Worm (Caenorhabditis elegans) whole organism, L1 larva: ENCODE measurements around the gene F32A11.1.

ENCODE experiments used
- C16A3.4 ChIP-seq: fragments of 150-350 bp; optimal IDR thresholded peaks from 2 replicates; lab custom pipeline; 2014; ENCODE audit warnings: missing biosample characterization, missing genetic modification characterization
- alr-1 ChIP-seq: fragments of 200-800 bp; sonication (Bioruptor generic); optimal IDR thresholded peaks from 2 replicates; lab custom pipeline; 2018; ENCODE audit warnings: borderline replicate concordance, mild to moderate bottlenecking, missing genetic modification characterization, missing compliant biosample characterization
- aly-2 ChIP-seq: fragments of 150-350 bp; optimal IDR thresholded peaks from 2 replicates; lab custom pipeline; 2014; ENCODE audit warnings: missing biosample characterization, missing genetic modification characterization
- blmp-1 ChIP-seq: fragments of 150-350 bp; optimal IDR thresholded peaks from 2 replicates; lab custom pipeline; 2014; ENCODE audit warnings: missing biosample characterization, missing genetic modification characterization
- dpl-1 ChIP-seq, 3 experiments: fragments of 150-350 bp in 2 of 3; sonication (generic microtip) in 1 of 3; optimal IDR thresholded peaks; 2 replicates each; lab custom pipeline; 2014 to 2017; ENCODE audit warnings: missing biosample characterization in 3 of 3, missing genetic modification characterization in 3 of 3, missing genetic modification reagents in 3 of 3
- efl-1 ChIP-seq, 4 experiments: fragments of 150-350 bp; optimal IDR thresholded peaks in 3 of 4; peaks in 1 of 4; 1 replicate in 1 of 4; 2 replicates in 3 of 4; lab custom pipeline; 2014; ENCODE audit warnings: missing biosample characterization in 2 of 4, missing genetic modification characterization in 2 of 4, missing genetic modification reagents in 2 of 4
- egl-27 ChIP-seq, 2 experiments: fragments of 150-350 bp in 1 of 2; sonication (generic microtip); optimal IDR thresholded peaks; 3 replicates each; lab custom pipeline; 2017 to 2018; ENCODE audit warnings: missing biosample characterization in 2 of 2, missing genetic modification characterization in 2 of 2, missing genetic modification reagents in 2 of 2
- elt-3 ChIP-seq, 6 experiments: fragments of 150-350 bp in 1 of 6; sonication (generic microtip); optimal IDR thresholded peaks; 2 replicates each; lab custom pipeline; 2017 to 2018; ENCODE audit warnings: missing biosample characterization in 6 of 6, missing genetic modification characterization in 6 of 6, inconsistent platforms in 1 of 6
- grh-1 ChIP-seq: fragments of 200-800 bp; sonication (Bioruptor generic); IDR thresholded peaks from 2 replicates; pipeline ENCODE4 v1.3.6; 2022; ENCODE audit warnings: missing genetic modification reagents, missing genetic modification characterization, missing compliant biosample characterization
- hlh-17 ChIP-seq: fragments of 200-800 bp; sonication (Bioruptor generic); optimal IDR thresholded peaks from 2 replicates; lab custom pipeline; 2018; ENCODE audit warnings: missing genetic modification characterization, mild to moderate bottlenecking, missing compliant biosample characterization, moderate library complexity, borderline replicate concordance
- irx-1 ChIP-seq: sonication (generic microtip); optimal IDR thresholded peaks from 2 replicates; lab custom pipeline; 2016; ENCODE audit warnings: missing genetic modification characterization, missing compliant biosample characterization
- isw-1 ChIP-seq: fragments of 200-800 bp; sonication (Bioruptor generic); IDR thresholded peaks from 2 replicates; pipeline ENCODE4 v1.3.6; 2022; ENCODE audit warnings: missing genetic modification characterization, missing compliant biosample characterization
- jun-1 ChIP-seq: fragments of 150-350 bp; optimal IDR thresholded peaks from 2 replicates; lab custom pipeline; 2014; ENCODE audit warnings: missing biosample characterization, missing genetic modification reagents, missing genetic modification characterization
- lsy-2 ChIP-seq, 2 experiments: fragments of 150-350 bp; optimal IDR thresholded peaks; 2 replicates each; lab custom pipeline; 2014; ENCODE audit warnings: missing biosample characterization in 2 of 2, missing genetic modification characterization in 2 of 2
- mdl-1 ChIP-seq, 2 experiments: fragments of 150-350 bp; optimal IDR thresholded peaks; 2 replicates each; lab custom pipeline; 2014 to 2017; ENCODE audit warnings: missing biosample characterization in 2 of 2, missing genetic modification characterization in 2 of 2, inconsistent platforms in 1 of 2
- mef-2 ChIP-seq: fragments of 150-350 bp; optimal IDR thresholded peaks from 2 replicates; lab custom pipeline; 2014; ENCODE audit warnings: missing biosample characterization, missing genetic modification characterization
- nhr-19 ChIP-seq: fragments of 200-800 bp; sonication (Bioruptor generic); conservative IDR thresholded peaks from 2 replicates; pipeline ENCODE4 v1.3.6; 2022; ENCODE audit warnings: missing genetic modification characterization, missing compliant biosample characterization
- nhr-20 ChIP-seq: sonication (generic microtip); optimal IDR thresholded peaks from 2 replicates; lab custom pipeline; 2016; ENCODE audit warnings: mild to moderate bottlenecking, missing genetic modification characterization, missing compliant biosample characterization
- nhr-28 ChIP-seq: fragments of 150-350 bp; optimal IDR thresholded peaks from 2 replicates; lab custom pipeline; 2014; ENCODE audit warnings: missing biosample characterization, missing genetic modification characterization
- nhr-47 ChIP-seq: sonication (generic microtip); optimal IDR thresholded peaks from 2 replicates; lab custom pipeline; 2016; ENCODE audit warnings: mild to moderate bottlenecking, missing genetic modification characterization, moderate library complexity, missing compliant biosample characterization
- nhr-71 ChIP-seq: sonication (generic microtip); optimal IDR thresholded peaks from 2 replicates; lab custom pipeline; 2016; ENCODE audit warnings: mild to moderate bottlenecking, missing genetic modification characterization, moderate library complexity, missing compliant biosample characterization
- nhr-84 ChIP-seq: sonication (generic microtip); optimal IDR thresholded peaks from 2 replicates; lab custom pipeline; 2017; ENCODE audit warnings: missing biosample characterization, missing genetic modification characterization
- nhr-85 ChIP-seq: sonication (generic microtip); peaks from one replicate; lab custom pipeline; 2016; ENCODE audit warnings: missing genetic modification characterization, inconsistent platforms, missing compliant biosample characterization
- pqm-1 ChIP-seq: sonication (generic microtip); optimal IDR thresholded peaks from 3 replicates; lab custom pipeline; 2017; ENCODE audit warnings: missing biosample characterization, missing genetic modification characterization
- skn-1 ChIP-seq: fragments of 150-350 bp; optimal IDR thresholded peaks from 2 replicates; lab custom pipeline; 2014; ENCODE audit warnings: missing biosample characterization, missing genetic modification characterization
- snu-23 ChIP-seq: sonication (generic microtip); optimal IDR thresholded peaks from 2 replicates; lab custom pipeline; 2016; ENCODE audit warnings: missing genetic modification characterization, missing compliant biosample characterization
- sox-4 ChIP-seq: sonication (generic microtip); optimal IDR thresholded peaks from 2 replicates; lab custom pipeline; 2016; ENCODE audit warnings: missing genetic modification characterization, missing compliant biosample characterization
- tbx-2 ChIP-seq: sonication (generic microtip); optimal IDR thresholded peaks from 2 replicates; lab custom pipeline; 2016; ENCODE audit warnings: missing genetic modification characterization, missing compliant biosample characterization
- unc-130 ChIP-seq: fragments of 150-350 bp; optimal IDR thresholded peaks from 2 replicates; lab custom pipeline; 2017; ENCODE audit warnings: missing biosample characterization, missing genetic modification characterization, inconsistent platforms
- unc-86 ChIP-seq: sonication (generic microtip); optimal IDR thresholded peaks from 2 replicates; lab custom pipeline; 2016; ENCODE audit warnings: missing genetic modification characterization, missing compliant biosample characterization
- zip-4 ChIP-seq: fragments of 200-800 bp; sonication (Bioruptor generic); optimal IDR thresholded peaks from 2 replicates; lab custom pipeline; 2018; ENCODE audit warnings: mild to moderate bottlenecking, missing genetic modification characterization, moderate library complexity, missing compliant biosample characterization
- ztf-11 ChIP-seq, 2 experiments: sonication (generic microtip); optimal IDR thresholded peaks; 2 replicates each; lab custom pipeline; 2016 to 2017; ENCODE audit warnings: missing genetic modification characterization in 2 of 2, missing biosample characterization in 1 of 2, missing compliant biosample characterization in 1 of 2
- ztf-4 ChIP-seq: fragments of 150-350 bp; optimal IDR thresholded peaks from 2 replicates; lab custom pipeline; 2014; ENCODE audit warnings: missing biosample characterization, missing genetic modification characterization

Gene F32A11.1

ce11 chrII:13130576-13130975, 26.6 kb upstream of the F32A11.1 start:
- TF ChIP-seq nhr-19 (no peak), nhr-71 (tag; lab: Kevin White, UChicago) (no peak), ztf-11 (tag; optimal IDR thresholded peaks at IDR 0.05; lab: Kevin White, UChicago) (no peak), tbx-2 (tag; lab: Kevin White, UChicago) (no peak), jun-1 (tag; lab: Kevin White, UChicago) (no peak), pqm-1 (no peak), mdl-1 (tag; optimal IDR thresholded peaks at IDR 0.05; lab: Kevin White, UChicago) (no peak), ztf-4 (tag; lab: Kevin White, UChicago) (no peak), unc-86 (no peak), hlh-17 (no peak), nhr-84 (no peak), irx-1 (tag; lab: Kevin White, UChicago) (no peak), unc-130 (tag; lab: Kevin White, UChicago) (no peak), nhr-47 (no peak), aly-2 (tag; lab: Kevin White, UChicago) (no peak), mef-2 (tag; lab: Kevin White, UChicago) (no peak), blmp-1 (tag; lab: Kevin White, UChicago) (no peak), nhr-28 (tag; lab: Kevin White, UChicago) (no peak), skn-1 (tag; lab: Kevin White, UChicago) (no peak)

- no peak for TF ChIP-seq egl-27 (tag; optimal IDR thresholded peaks at IDR 0.05; lab: Kevin White, UChicago)
- no peak for TF ChIP-seq efl-1 (optimal IDR thresholded peaks at IDR 0.05; lab: Kevin White, UChicago)
- TF ChIP-seq efl-1 (GFP tag; optimal IDR thresholded peaks at IDR 0.05 in 1 of 2; lab: Kevin White, UChicago) = peak in 1 of 2 experiments; percentile 13
These were observed 17.6 kb upstream of the F32A11.1 start for ce11 chrII:13139573-13139972.

- TF ChIP-seq grh-1 = no peak
- peak; percentile 13 for TF ChIP-seq nhr-85 (tag; lab: Kevin White, UChicago)
These were observed 14.8 kb upstream of the F32A11.1 start for ce11 chrII:13142372-13142771.

- TF ChIP-seq elt-3 (tag; optimal IDR thresholded peaks at IDR 0.05; lab: Kevin White, UChicago) = peak in 1 of 6 experiments; percentile 82
- TF ChIP-seq unc-130 (tag; lab: Kevin White, UChicago) = peak; percentile 22
- no peak for TF ChIP-seq efl-1 (optimal IDR thresholded peaks at IDR 0.05; lab: Kevin White, UChicago)
- peak in 1 of 2 experiments; percentile 77 for TF ChIP-seq efl-1 (GFP tag; optimal IDR thresholded peaks at IDR 0.05 in 1 of 2; lab: Kevin White, UChicago)
- TF ChIP-seq blmp-1 (tag; lab: Kevin White, UChicago) = peak; percentile 77
- TF ChIP-seq mdl-1 (tag; optimal IDR thresholded peaks at IDR 0.05; lab: Kevin White, UChicago) = peak in 1 of 2 experiments; percentile 36
- no peak for TF ChIP-seq nhr-84
- TF ChIP-seq C16A3.4 (tag; lab: Kevin White, UChicago) = no peak
- no peak for TF ChIP-seq sox-4 (tag; lab: Kevin White, UChicago)
These were observed 11.9 kb upstream of the F32A11.1 start, which contains the start of gene mltn-1 for ce11 chrII:13145204-13145603. Gene mltn-1, minus strand, starts transcription at chrII:13145225.

- peak in 2 of 6 experiments; percentile 7 to 88 for TF ChIP-seq elt-3 (tag; optimal IDR thresholded peaks at IDR 0.05; lab: Kevin White, UChicago)
- TF ChIP-seq nhr-85 (tag; lab: Kevin White, UChicago) = peak; percentile 62
- no peak for TF ChIP-seq ztf-11 (tag; optimal IDR thresholded peaks at IDR 0.05; lab: Kevin White, UChicago)
- peak in 1 of 2 experiments; percentile 19 for TF ChIP-seq lsy-2 (tag; optimal IDR thresholded peaks at IDR 0.05; lab: Kevin White, UChicago)
- TF ChIP-seq blmp-1 (tag; lab: Kevin White, UChicago) = peak; percentile 90
- TF ChIP-seq nhr-20 (tag; lab: Kevin White, UChicago) = peak; percentile 11
These were observed 8.9 kb upstream of the F32A11.1 start for ce11 chrII:13148247-13148646.

- TF ChIP-seq nhr-85 (tag; lab: Kevin White, UChicago) = peak; percentile 6
- no peak for TF ChIP-seq pqm-1
- TF ChIP-seq elt-3 (tag; optimal IDR thresholded peaks at IDR 0.05; lab: Kevin White, UChicago) = peak in 2 of 6 experiments; percentile 78 to 91
- no peak for TF ChIP-seq alr-1
- no peak for TF ChIP-seq isw-1 (GFP tag; lab: Robert Waterston, UW)
- TF ChIP-seq nhr-20 (tag; lab: Kevin White, UChicago) = peak; percentile 12
- TF ChIP-seq blmp-1 (tag; lab: Kevin White, UChicago) = peak; percentile 88
- TF ChIP-seq efl-1 (optimal IDR thresholded peaks at IDR 0.05; lab: Kevin White, UChicago) = no peak
- peak in 1 of 2 experiments; percentile 43 for TF ChIP-seq efl-1 (GFP tag; optimal IDR thresholded peaks at IDR 0.05 in 1 of 2; lab: Kevin White, UChicago)
- peak in 1 of 2 experiments; percentile 10 for TF ChIP-seq lsy-2 (tag; optimal IDR thresholded peaks at IDR 0.05; lab: Kevin White, UChicago)
- peak; percentile 8 for TF ChIP-seq tbx-2 (tag; lab: Kevin White, UChicago)
- peak in 1 of 3 experiments; percentile 4 for TF ChIP-seq dpl-1 (GFP tag; optimal IDR thresholded peaks at IDR 0.05; lab: Kevin White, UChicago)
- 0 out of 2 replicates have a peak, but pooled peaks have one; percentile 18 for TF ChIP-seq nhr-19
- TF ChIP-seq zip-4 (GFP tag; lab: Kevin White, UChicago) = no peak
- peak; percentile 18 for TF ChIP-seq snu-23 (GFP tag; lab: Kevin White, UChicago)
These were observed 7.2 kb upstream of the F32A11.1 start for ce11 chrII:13149965-13150364.
